Worm (Caenorhabditis elegans) whole organism, late embryonic: ENCODE measurements around the gene F28B12.1.
A peak's percentile ranks its signal among the peaks of the same experiment; 100 is the strongest.

Experiments used
- C38D4.7 ChIP-seq: fragments of 200-800 bp; sonication (Bioruptor generic); optimal IDR thresholded peaks from 2 replicates; lab custom pipeline; 2018; ENCODE audit warnings: mild to moderate bottlenecking, missing genetic modification characterization, moderate library complexity, missing compliant biosample characterization
- F13H6.1 ChIP-seq: sonication (generic microtip); optimal IDR thresholded peaks from 2 replicates; lab custom pipeline; 2016; ENCODE audit warnings: missing genetic modification characterization, missing compliant biosample characterization
- K02D7.2 ChIP-seq: sonication (generic microtip); optimal IDR thresholded peaks from 2 replicates; lab custom pipeline; 2017; ENCODE audit warnings: mild to moderate bottlenecking, missing genetic modification characterization, missing compliant biosample characterization
- T23F11.4 ChIP-seq: fragments of 200-800 bp; sonication (Bioruptor generic); optimal IDR thresholded peaks from 2 replicates; lab custom pipeline; 2018; ENCODE audit warnings: mild to moderate bottlenecking, missing genetic modification characterization, missing compliant biosample characterization
- ahr-1 ChIP-seq: sonication (generic microtip); optimal IDR thresholded peaks from 2 replicates; lab custom pipeline; 2016; ENCODE audit warnings: missing genetic modification characterization, missing compliant biosample characterization
- ceh-14 ChIP-seq: sonication (generic microtip); optimal IDR thresholded peaks from 2 replicates; lab custom pipeline; 2016; ENCODE audit warnings: missing genotype, missing genetic modification characterization, missing compliant biosample characterization
- ceh-19 ChIP-seq: fragments of 200-800 bp; sonication (Bioruptor generic); optimal IDR thresholded peaks from 2 replicates; lab custom pipeline; 2018; ENCODE audit warnings: mild to moderate bottlenecking, missing genetic modification characterization, missing compliant biosample characterization
- ceh-22 ChIP-seq: sonication (generic microtip); optimal IDR thresholded peaks from 2 replicates; lab custom pipeline; 2017; ENCODE audit warnings: missing biosample characterization, missing genetic modification characterization
- ceh-31 ChIP-seq: sonication (generic microtip); optimal IDR thresholded peaks from 2 replicates; lab custom pipeline; 2016; ENCODE audit warnings: missing genetic modification characterization, missing compliant biosample characterization
- ceh-48 ChIP-seq: sonication (generic microtip); optimal IDR thresholded peaks from 2 replicates; lab custom pipeline; 2016; ENCODE audit warnings: missing genetic modification characterization, inconsistent platforms, missing compliant biosample characterization
- ceh-9 ChIP-seq: sonication (generic microtip); optimal IDR thresholded peaks from 2 replicates; lab custom pipeline; 2016; ENCODE audit warnings: mild to moderate bottlenecking, missing genetic modification characterization, inconsistent platforms, missing compliant biosample characterization
- che-1 ChIP-seq: sonication (generic microtip); optimal IDR thresholded peaks from 2 replicates; lab custom pipeline; 2016; ENCODE audit warnings: mild to moderate bottlenecking, missing genetic modification characterization, missing compliant biosample characterization
- dmd-4 ChIP-seq: sonication (generic microtip); optimal IDR thresholded peaks from 2 replicates; lab custom pipeline; 2016; ENCODE audit warnings: borderline replicate concordance, missing genetic modification characterization, missing compliant biosample characterization
- dve-1 ChIP-seq: sonication (generic microtip); optimal IDR thresholded peaks from 2 replicates; lab custom pipeline; 2017; ENCODE audit warnings: antibody characterized with exemption, mild to moderate bottlenecking, missing genetic modification characterization, missing compliant biosample characterization
- elt-2 ChIP-seq: sonication (generic microtip); optimal IDR thresholded peaks from 2 replicates; lab custom pipeline; 2016; ENCODE audit warnings: missing genetic modification reagents, missing genetic modification characterization, missing compliant biosample characterization
- elt-4 ChIP-seq: sonication (generic microtip); optimal IDR thresholded peaks from 2 replicates; lab custom pipeline; 2016; ENCODE audit warnings: missing genetic modification characterization, missing compliant biosample characterization
- ets-4 ChIP-seq: sonication (generic microtip); optimal IDR thresholded peaks from 2 replicates; lab custom pipeline; 2016; ENCODE audit warnings: missing genetic modification characterization, missing compliant biosample characterization
- fax-1 ChIP-seq: sonication (generic microtip); optimal IDR thresholded peaks from 2 replicates; lab custom pipeline; 2016; ENCODE audit warnings: missing genotype, missing genetic modification characterization, missing compliant biosample characterization
- fkh-10 ChIP-seq: fragments of 150-350 bp; optimal IDR thresholded peaks from 2 replicates; lab custom pipeline; 2014; ENCODE audit warnings: missing biosample characterization, missing genetic modification reagents, missing genetic modification characterization
- fkh-6 ChIP-seq: sonication (generic microtip); optimal IDR thresholded peaks from 2 replicates; lab custom pipeline; 2016; ENCODE audit warnings: missing genetic modification characterization, missing compliant biosample characterization
- gmeb-2 ChIP-seq: sonication (generic microtip); optimal IDR thresholded peaks from 2 replicates; lab custom pipeline; 2016; ENCODE audit warnings: missing genetic modification characterization, inconsistent platforms, missing compliant biosample characterization
- hlh-13 ChIP-seq: fragments of 200-800 bp; sonication (Bioruptor generic); optimal IDR thresholded peaks from 2 replicates; lab custom pipeline; 2018; ENCODE audit warnings: mild to moderate bottlenecking, missing genetic modification characterization, missing compliant biosample characterization
- hlh-15 ChIP-seq: sonication (generic microtip); optimal IDR thresholded peaks from 2 replicates; lab custom pipeline; 2016; ENCODE audit warnings: missing genetic modification characterization, missing compliant biosample characterization
- hlh-8 ChIP-seq: sonication (generic microtip); optimal IDR thresholded peaks from 2 replicates; lab custom pipeline; 2016; ENCODE audit warnings: missing genotype, missing genetic modification characterization, missing compliant biosample characterization
- lim-6 ChIP-seq: sonication (generic microtip); optimal IDR thresholded peaks from 2 replicates; lab custom pipeline; 2016; ENCODE audit warnings: missing genetic modification characterization, missing compliant biosample characterization
- lin-11 ChIP-seq: fragments of 200-800 bp; sonication (Bioruptor generic); optimal IDR thresholded peaks from 2 replicates; lab custom pipeline; 2018; ENCODE audit warnings: mild to moderate bottlenecking, missing genetic modification characterization, missing compliant biosample characterization
- madf-2 ChIP-seq: sonication (generic microtip); optimal IDR thresholded peaks from 2 replicates; lab custom pipeline; 2017; ENCODE audit warnings: missing genetic modification characterization, missing compliant biosample characterization
- mec-3 ChIP-seq: sonication (generic microtip); optimal IDR thresholded peaks from 2 replicates; lab custom pipeline; 2016; ENCODE audit warnings: borderline replicate concordance, missing genetic modification characterization, missing compliant biosample characterization
- nfya-1 ChIP-seq: sonication (generic microtip); optimal IDR thresholded peaks from 2 replicates; lab custom pipeline; 2017; ENCODE audit warnings: missing genetic modification characterization, mild to moderate bottlenecking, missing compliant biosample characterization, antibody characterized with exemption, moderate library complexity
- npax-4 ChIP-seq: sonication (generic microtip); optimal IDR thresholded peaks from 2 replicates; lab custom pipeline; 2016; ENCODE audit warnings: missing genetic modification characterization, missing compliant biosample characterization
- pag-3 ChIP-seq: sonication (generic microtip); optimal IDR thresholded peaks from 2 replicates; lab custom pipeline; 2016; ENCODE audit warnings: missing compliant biosample characterization, missing genetic modification characterization, borderline replicate concordance
- pax-1 ChIP-seq: fragments of 150-350 bp; optimal IDR thresholded peaks from 2 replicates; lab custom pipeline; 2014; ENCODE audit warnings: missing biosample characterization, missing genetic modification characterization
- pha-2 ChIP-seq: sonication (generic microtip); optimal IDR thresholded peaks from 2 replicates; lab custom pipeline; 2017; ENCODE audit warnings: mild to moderate bottlenecking, missing genetic modification characterization, missing compliant biosample characterization
- pqm-1 ChIP-seq: sonication (generic microtip); optimal IDR thresholded peaks from 2 replicates; lab custom pipeline; 2016; ENCODE audit warnings: missing genetic modification characterization, missing compliant biosample characterization
- pros-1 ChIP-seq: fragments of 150-350 bp; optimal IDR thresholded peaks from 2 replicates; lab custom pipeline; 2014; ENCODE audit warnings: missing biosample characterization, missing genetic modification reagents, missing genetic modification characterization
- ref-2 ChIP-seq: sonication (generic microtip); optimal IDR thresholded peaks from 2 replicates; lab custom pipeline; 2016; ENCODE audit warnings: missing genetic modification characterization, missing compliant biosample characterization
- sox-2 ChIP-seq: fragments of 200-800 bp; sonication (Bioruptor generic); IDR thresholded peaks from 2 replicates; pipeline ENCODE4 v1.3.6; 2022; ENCODE audit warnings: missing genetic modification reagents, missing genetic modification characterization, missing compliant biosample characterization
- tbx-2 ChIP-seq: sonication (generic microtip); optimal IDR thresholded peaks from 2 replicates; lab custom pipeline; 2016; ENCODE audit warnings: missing genetic modification characterization, missing compliant biosample characterization
- tbx-7 ChIP-seq: sonication (generic microtip); optimal IDR thresholded peaks from 2 replicates; lab custom pipeline; 2016; ENCODE audit warnings: missing genotype, missing genetic modification characterization, missing compliant biosample characterization
- ttx-3 ChIP-seq: sonication (generic microtip); optimal IDR thresholded peaks from 2 replicates; lab custom pipeline; 2016; ENCODE audit warnings: missing genetic modification reagents, missing genetic modification characterization, missing compliant biosample characterization
- unc-3 ChIP-seq, 2 experiments: fragments of 200-800 bp in 1 of 2; sonication (Bioruptor generic) in 1 of 2; sonication (generic microtip) in 1 of 2; conservative IDR thresholded peaks in 1 of 2; optimal IDR thresholded peaks in 1 of 2; 2 replicates each; pipeline versions ENCODE4 v1.3.6 to Lab custom; 2016 to 2022; ENCODE audit warnings: missing compliant biosample characterization in 2 of 2, missing genetic modification characterization in 2 of 2, missing genetic modification reagents in 1 of 2
- unc-42 ChIP-seq: sonication (generic microtip); optimal IDR thresholded peaks from 2 replicates; lab custom pipeline; 2016; ENCODE audit warnings: missing genotype, missing genetic modification characterization, missing compliant biosample characterization
- unc-86 ChIP-seq: sonication (generic microtip); optimal IDR thresholded peaks from 2 replicates; lab custom pipeline; 2016; ENCODE audit warnings: missing genetic modification characterization, missing compliant biosample characterization
- zip-5 ChIP-seq: sonication (generic microtip); optimal IDR thresholded peaks from 2 replicates; lab custom pipeline; 2016; ENCODE audit warnings: missing genetic modification characterization, missing compliant biosample characterization

F28B12.1 gene

DNA sequence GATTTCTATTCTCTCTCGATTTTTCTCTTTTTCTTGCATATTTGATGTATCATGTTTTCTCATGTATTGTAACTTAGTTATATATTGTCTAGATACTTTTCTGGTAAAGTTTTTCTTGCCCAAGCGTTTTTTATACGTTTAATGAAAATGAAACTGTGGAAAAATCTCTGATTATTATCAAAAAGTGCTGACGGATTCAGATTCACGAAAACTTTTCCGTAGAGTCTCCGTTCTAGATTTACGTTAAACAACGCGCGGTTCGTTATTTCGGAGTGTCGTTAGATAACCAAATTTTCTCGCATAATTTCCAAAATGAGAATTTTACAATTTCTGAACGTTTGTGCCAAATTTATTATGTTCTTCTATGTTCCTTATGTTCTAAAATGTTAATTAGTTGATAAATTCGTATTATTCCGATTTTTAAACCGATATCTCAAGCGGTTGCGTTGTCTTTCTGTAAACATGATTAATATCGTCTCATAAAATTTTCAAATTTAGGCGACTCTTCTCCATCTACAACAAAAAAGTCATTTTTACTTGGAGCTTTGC lies 24.5 kb upstream of the F28B12.1 start, which contains the start of gene ptp-2 (continued):
- TF ChIP-seq dmd-4 (tag; lab: Kevin White, UChicago) (no peak), tbx-7 (no peak), fax-1 (tag; lab: Kevin White, UChicago) (no peak), hlh-15 (tag; lab: Kevin White, UChicago) (no peak), madf-2 (tag; lab: Kevin White, UChicago) (no peak), T23F11.4 (GFP tag; lab: Kevin White, UChicago) (no peak), ref-2 (tag; lab: Kevin White, UChicago) (no peak), dve-1 (no peak), ttx-3 (tag; lab: Kevin White, UChicago) (no peak), lim-6 (tag; lab: Kevin White, UChicago) (no peak), ets-4 (tag; lab: Kevin White, UChicago) (peak; percentile 27), ahr-1 (tag; lab: Kevin White, UChicago) (no peak), mec-3 (tag; lab: Kevin White, UChicago) (no peak), lin-11 (no peak), zip-5 (tag; lab: Kevin White, UChicago) (no peak), hlh-8 (tag; lab: Kevin White, UChicago) (no peak), hlh-13 (GFP tag; lab: Kevin White, UChicago) (no peak), fkh-6 (no peak), npax-4 (no peak), fkh-10 (no peak), unc-42 (tag; lab: Kevin White, UChicago) (peak; percentile 81), che-1 (tag; lab: Kevin White, UChicago) (no peak), ceh-48 (tag; lab: Kevin White, UChicago) (no peak), nfya-1 (tag; lab: Kevin White, UChicago) (no peak), pros-1 (tag; lab: Kevin White, UChicago) (no peak), sox-2 (GFP tag; lab: Robert Waterston, UW) (no peak), pax-1 (no peak), tbx-2 (no peak), elt-2 (peak; percentile 21)
- TF ChIP-seq, all 69 proteins: peak for 6

DNA sequence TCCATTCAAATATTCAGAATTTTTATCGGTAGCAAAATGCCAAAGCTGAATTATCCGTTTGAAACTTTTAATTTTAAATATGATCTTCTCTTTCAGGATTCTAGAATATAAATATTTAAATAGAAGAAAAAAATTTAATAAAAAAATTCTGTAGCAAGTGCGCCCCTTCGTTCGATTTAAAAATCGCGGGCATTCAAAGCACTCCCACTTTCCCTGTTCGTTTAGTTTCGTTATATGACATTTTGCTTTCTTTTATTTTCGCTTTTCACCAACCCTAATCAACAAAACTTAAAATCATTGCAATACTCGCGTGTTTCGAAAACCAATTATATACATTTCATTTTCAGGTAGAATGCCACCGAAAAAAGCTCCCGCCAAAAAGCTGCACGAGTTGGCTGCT lies 21.1 kb upstream of the F28B12.1 start, which contains the start of gene vrk-1:
Gene vrk-1 (plus strand): TSS at position 348 of the 400 bp plus-strand sequence.
- TF ChIP-seq fkh-10 = no peak
- no peak for TF ChIP-seq ceh-9 (tag; lab: Kevin White, UChicago)
- no peak for TF ChIP-seq pha-2
- no peak for TF ChIP-seq K02D7.2 (tag; lab: Kevin White, UChicago)
- TF ChIP-seq unc-3 (GFP tag; conservative IDR thresholded peaks at IDR 0.05; lab: Robert Waterston, UW) = no peak
- no peak for TF ChIP-seq unc-3 (tag; optimal IDR thresholded peaks at IDR 0.05; lab: Kevin White, UChicago)
- TF ChIP-seq fax-1 (tag; lab: Kevin White, UChicago) = no peak
- TF ChIP-seq, all 69 proteins: peak for 0

DNA sequence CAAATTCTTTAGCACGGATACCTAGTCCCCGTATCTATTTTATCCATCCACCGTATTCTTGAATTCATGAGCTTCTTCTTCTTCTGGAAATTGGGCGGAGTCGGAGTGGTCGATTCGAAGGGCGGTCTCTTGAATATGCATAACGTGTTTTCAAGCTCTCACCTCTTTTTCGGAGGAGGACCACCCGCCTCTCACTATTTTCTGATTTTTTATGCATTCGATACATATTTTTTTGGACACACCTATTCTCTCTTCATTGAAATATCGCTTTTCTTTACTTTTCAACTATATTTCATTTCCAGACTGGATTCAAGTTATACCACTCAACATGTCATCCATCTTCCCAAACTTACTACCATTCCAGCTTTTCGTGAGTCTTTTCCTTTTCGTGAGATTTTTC lies 14.2 kb upstream of the F28B12.1 start, which contains the start of gene egl-44:
Gene egl-44 (plus strand): TSS at position 301 of the 400 bp plus-strand sequence.
- no peak for TF ChIP-seq elt-4 (tag; lab: Kevin White, UChicago)
- no peak for TF ChIP-seq pag-3 (tag; lab: Kevin White, UChicago)
- no peak for TF ChIP-seq F13H6.1 (tag; lab: Kevin White, UChicago)
- no peak for TF ChIP-seq ceh-31 (tag; lab: Kevin White, UChicago)
- TF ChIP-seq dve-1 = no peak
- no peak for TF ChIP-seq tbx-7
- no peak for TF ChIP-seq pha-2
- TF ChIP-seq gmeb-2 (tag; lab: Kevin White, UChicago) = no peak
- no peak for TF ChIP-seq pax-1
- no peak for TF ChIP-seq unc-42 (tag; lab: Kevin White, UChicago)
- TF ChIP-seq unc-86 = no peak
- TF ChIP-seq ceh-22 (tag; lab: Kevin White, UChicago) = no peak
- TF ChIP-seq ceh-14 (tag; lab: Kevin White, UChicago) = no peak
- no peak for TF ChIP-seq pqm-1 (tag; lab: Kevin White, UChicago)
- TF ChIP-seq dmd-4 (tag; lab: Kevin White, UChicago) = no peak
- no peak for TF ChIP-seq C38D4.7
- TF ChIP-seq ceh-19 (GFP tag; lab: Kevin White, UChicago) = no peak
- TF ChIP-seq ahr-1 (tag; lab: Kevin White, UChicago) = no peak
- no peak for TF ChIP-seq sox-2 (GFP tag; lab: Robert Waterston, UW)
